Worm (Caenorhabditis elegans) whole organism, L4 larva: ENCODE measurements around the gene F26A1.7.

Experiments used
- F37D6.2 ChIP-seq: sonication (generic microtip); optimal IDR thresholded peaks from 2 replicates; lab custom pipeline; 2016; ENCODE audit warnings: mild to moderate bottlenecking, missing genetic modification characterization, missing compliant biosample characterization
- F44E2.7 ChIP-seq: fragments of 200-800 bp; sonication (Bioruptor generic); IDR thresholded peaks from 2 replicates; pipeline ENCODE4 v2.1.2; 2022; ENCODE audit warnings: missing genetic modification characterization, missing compliant biosample characterization
- F49E8.2 ChIP-seq: sonication (generic microtip); optimal IDR thresholded peaks from 2 replicates; lab custom pipeline; 2016; ENCODE audit warnings: missing compliant biosample characterization, mild to moderate bottlenecking, missing genetic modification characterization, borderline replicate concordance
- Y5F2A.4 ChIP-seq: fragments of 200-800 bp; sonication (Bioruptor generic); optimal IDR thresholded peaks from 2 replicates; lab custom pipeline; 2018; ENCODE audit warnings: mild to moderate bottlenecking, missing genetic modification characterization, missing compliant biosample characterization
- ZK546.5 ChIP-seq, 2 experiments: sonication (generic microtip); optimal IDR thresholded peaks; 2 replicates each; lab custom pipeline; 2017; ENCODE audit warnings: missing biosample characterization in 2 of 2, missing genetic modification characterization in 2 of 2
- aha-1 ChIP-seq: fragments of 150-350 bp; peaks from one replicate; lab custom pipeline; 2014; ENCODE audit warnings: missing biosample characterization, missing genetic modification characterization
- ceh-20 ChIP-seq: fragments of 200-800 bp; sonication (Bioruptor generic); IDR thresholded peaks from 2 replicates; pipeline ENCODE4 v1.3.6; 2022; ENCODE audit warnings: missing genetic modification reagents, missing genetic modification characterization, missing compliant biosample characterization
- ceh-62 ChIP-seq: sonication (generic microtip); optimal IDR thresholded peaks from 2 replicates; lab custom pipeline; 2017; ENCODE audit warnings: missing biosample characterization, missing genetic modification characterization
- ces-1 ChIP-seq: fragments of 150-350 bp; sonication (generic microtip); optimal IDR thresholded peaks from 4 replicates; lab custom pipeline; 2014; ENCODE audit warnings: missing biosample characterization, missing genetic modification reagents, missing genetic modification characterization
- cey-2 ChIP-seq: sonication (generic microtip); optimal IDR thresholded peaks from 3 replicates; lab custom pipeline; 2017; ENCODE audit warnings: missing genetic modification characterization, mild to moderate bottlenecking, missing compliant biosample characterization, antibody characterized with exemption, borderline replicate concordance; ENCODE audit not compliant: insufficient read depth
- daf-16 ChIP-seq, 3 experiments: sonication (generic microtip); optimal IDR thresholded peaks; 2 replicates each; lab custom pipeline; 2016 to 2017; ENCODE audit warnings: missing genetic modification characterization in 3 of 3, missing genetic modification reagents in 3 of 3, mild to moderate bottlenecking in 2 of 3, missing compliant biosample characterization in 2 of 3, missing biosample characterization in 1 of 3, moderate library complexity in 1 of 3
- daf-19 ChIP-seq: fragments of 200-800 bp; sonication (Bioruptor generic); conservative IDR thresholded peaks from 2 replicates; pipeline ENCODE4 v1.3.6; 2022; ENCODE audit warnings: missing genetic modification characterization, missing compliant biosample characterization
- daf-8 ChIP-seq: fragments of 200-800 bp; sonication (Bioruptor generic); IDR thresholded peaks from 2 replicates; pipeline ENCODE4 v1.3.6; 2022; ENCODE audit warnings: missing genetic modification characterization, missing compliant biosample characterization
- dmd-9 ChIP-seq: fragments of 200-800 bp; sonication (Bioruptor generic); IDR thresholded peaks from 2 replicates; pipeline ENCODE4 v1.3.6; 2022; ENCODE audit warnings: missing genetic modification reagents, missing genetic modification characterization, missing compliant biosample characterization
- egl-27 ChIP-seq: sonication (generic microtip); optimal IDR thresholded peaks from 3 replicates; lab custom pipeline; 2017; ENCODE audit warnings: missing biosample characterization, missing genetic modification reagents, missing genetic modification characterization
- egl-43 ChIP-seq: fragments of 200-800 bp; sonication (Bioruptor generic); IDR thresholded peaks from 2 replicates; pipeline ENCODE4 v1.3.6; 2022; ENCODE audit warnings: missing genetic modification reagents, missing genetic modification characterization, missing compliant biosample characterization
- hif-1 ChIP-seq, 2 experiments: sonication (generic microtip); optimal IDR thresholded peaks; 2 replicates each; lab custom pipeline; 2016 to 2017; ENCODE audit warnings: missing compliant biosample characterization in 2 of 2, missing genetic modification characterization in 2 of 2, missing genetic modification reagents in 2 of 2, missing genotype in 2 of 2, mild to moderate bottlenecking in 1 of 2
- hlh-11 ChIP-seq: fragments of 200-800 bp; sonication (Bioruptor generic); optimal IDR thresholded peaks from 2 replicates; lab custom pipeline; 2018; ENCODE audit warnings: mild to moderate bottlenecking, missing genetic modification characterization, missing compliant biosample characterization
- lim-7 ChIP-seq: fragments of 200-800 bp; sonication (Bioruptor generic); IDR thresholded peaks from 2 replicates; pipeline ENCODE4 v1.3.6; 2022; ENCODE audit warnings: missing genetic modification characterization, missing compliant biosample characterization
- lin-15B ChIP-seq: fragments of 150-350 bp; sonication (generic microtip); optimal IDR thresholded peaks from 3 replicates; lab custom pipeline; 2014; ENCODE audit warnings: missing biosample characterization, missing genetic modification characterization
- lsy-2 ChIP-seq, 2 experiments: fragments of 150-350 bp in 1 of 2; sonication (generic microtip) in 1 of 2; optimal IDR thresholded peaks; 2 replicates each; lab custom pipeline; 2014 to 2017; ENCODE audit warnings: missing biosample characterization in 2 of 2, missing genetic modification characterization in 2 of 2
- madf-5 ChIP-seq, 2 experiments: fragments of 200-800 bp; sonication (Bioruptor generic); IDR thresholded peaks; 2 replicates each; pipeline ENCODE4 v1.3.6; 2022; ENCODE audit warnings: missing compliant biosample characterization in 2 of 2, missing genetic modification characterization in 2 of 2
- mes-2 ChIP-seq: sonication (generic microtip); optimal IDR thresholded peaks from 2 replicates; lab custom pipeline; 2016; ENCODE audit warnings: missing genotype, mild to moderate bottlenecking, missing genetic modification characterization, missing compliant biosample characterization; ENCODE audit not compliant: poor library complexity, severe bottlenecking
- nhr-10 ChIP-seq: fragments of 150-350 bp; optimal IDR thresholded peaks from 2 replicates; lab custom pipeline; 2014; ENCODE audit warnings: missing biosample characterization, missing genetic modification characterization
- nhr-11 ChIP-seq: fragments of 150-350 bp; optimal IDR thresholded peaks from 2 replicates; lab custom pipeline; 2014; ENCODE audit warnings: missing biosample characterization, missing genetic modification characterization
- nhr-25 ChIP-seq: sonication (generic microtip); optimal IDR thresholded peaks from 2 replicates; lab custom pipeline; 2017; ENCODE audit warnings: missing genetic modification characterization, mild to moderate bottlenecking, missing compliant biosample characterization, antibody characterized with exemption, moderate library complexity, borderline replicate concordance; ENCODE audit not compliant: insufficient read depth
- nhr-28 ChIP-seq: fragments of 150-350 bp; optimal IDR thresholded peaks from 2 replicates; lab custom pipeline; 2014; ENCODE audit warnings: missing biosample characterization, missing genetic modification characterization
- nhr-41 ChIP-seq: fragments of 200-800 bp; sonication (Bioruptor generic); IDR thresholded peaks from 2 replicates; pipeline ENCODE4 v1.3.6; 2022; ENCODE audit warnings: missing genetic modification reagents, missing genetic modification characterization, missing compliant biosample characterization
- nhr-76 ChIP-seq: fragments of 150-350 bp; optimal IDR thresholded peaks from 2 replicates; lab custom pipeline; 2014; ENCODE audit warnings: missing biosample characterization, missing genetic modification characterization
- saeg-2 ChIP-seq: fragments of 200-800 bp; sonication (Bioruptor generic); IDR thresholded peaks from 2 replicates; pipeline ENCODE4 v1.3.6; 2022; ENCODE audit warnings: missing genetic modification reagents, missing genetic modification characterization, missing compliant biosample characterization
- skn-1 ChIP-seq: fragments of 150-350 bp; optimal IDR thresholded peaks from 2 replicates; lab custom pipeline; 2014; ENCODE audit warnings: missing biosample characterization, missing genetic modification characterization
- snpc-1.2 ChIP-seq: fragments of 200-800 bp; sonication (Bioruptor generic); IDR thresholded peaks from 2 replicates; pipeline ENCODE4 v1.3.6; 2022; ENCODE audit warnings: missing genetic modification reagents, missing genetic modification characterization, missing compliant biosample characterization
- spr-1 ChIP-seq: sonication (generic microtip); optimal IDR thresholded peaks from 2 replicates; lab custom pipeline; 2016; ENCODE audit warnings: mild to moderate bottlenecking, missing genetic modification characterization, missing compliant biosample characterization
- tra-1 ChIP-seq: fragments of 200-800 bp; sonication (Bioruptor generic); IDR thresholded peaks from 2 replicates; pipeline ENCODE4 v1.3.6; 2022; ENCODE audit warnings: missing genetic modification reagents, missing genetic modification characterization, missing compliant biosample characterization
- unc-130 ChIP-seq: sonication (generic microtip); optimal IDR thresholded peaks from 2 replicates; lab custom pipeline; 2016; ENCODE audit warnings: missing genetic modification reagents, missing genetic modification characterization, missing compliant biosample characterization
- unc-39 ChIP-seq: sonication (generic microtip); optimal IDR thresholded peaks from 2 replicates; lab custom pipeline; 2017; ENCODE audit warnings: missing biosample characterization, missing genetic modification characterization
- unc-62 ChIP-seq, 3 experiments: fragments of 150-350 bp in 1 of 3; sonication (generic microtip); optimal IDR thresholded peaks in 2 of 3; peaks in 1 of 3; 1 replicate in 1 of 3; 2 replicates in 2 of 3; lab custom pipeline; 2014 to 2017; ENCODE audit warnings: missing biosample characterization in 3 of 3, missing genetic modification characterization in 3 of 3, missing genetic modification reagents in 3 of 3, missing genotype in 1 of 3
- zag-1 ChIP-seq: fragments of 150-350 bp; optimal IDR thresholded peaks from 2 replicates; lab custom pipeline; 2014; ENCODE audit warnings: missing biosample characterization, missing genetic modification characterization
- zip-2 ChIP-seq: fragments of 150-350 bp; optimal IDR thresholded peaks from 2 replicates; lab custom pipeline; 2014; ENCODE audit warnings: missing biosample characterization, missing genetic modification characterization
- ztf-7 ChIP-seq: fragments of 150-350 bp; optimal IDR thresholded peaks from 2 replicates; lab custom pipeline; 2014; ENCODE audit warnings: missing biosample characterization, missing genetic modification characterization

The F26A1.7 gene

DNA sequence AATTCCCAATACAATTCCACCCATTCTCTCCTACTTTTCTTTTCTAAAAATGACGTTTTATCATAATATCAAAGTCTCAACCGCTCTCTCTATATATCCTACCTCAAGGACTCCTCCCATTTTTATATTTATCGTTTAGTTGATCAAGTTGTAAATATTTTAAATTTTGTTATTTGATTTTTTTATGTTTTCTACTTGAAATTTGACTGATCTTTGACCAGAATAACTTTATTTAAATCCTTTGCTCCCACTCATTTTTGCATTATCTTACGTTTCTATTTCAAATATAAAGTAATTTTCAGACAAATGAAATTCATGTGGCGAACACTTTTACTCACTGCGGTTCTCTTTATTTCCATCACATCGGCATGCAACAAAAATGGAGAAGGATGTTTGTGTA is 17.7 kb upstream of the F26A1.7 start, which contains the start of the genes acbp-7 and F26A1.19:
acbp-7 (plus strand) TSS at position 301 of the 400 bp plus-strand sequence.
F26A1.19 (plus strand) TSS at position 303 of the 400 bp plus-strand sequence.
- TF ChIP-seq zag-1 (no peak), Y5F2A.4 (GFP tag; lab: Kevin White, UChicago) (no peak), nhr-41 (no peak), daf-19 (GFP tag; lab: Robert Waterston, UW) (no peak), lin-15B (tag; lab: Kevin White, UChicago) (no peak), snpc-1.2 (GFP tag; lab: Robert Waterston, UW) (no peak), nhr-28 (tag; lab: Kevin White, UChicago) (no peak), hlh-11 (tag; lab: Kevin White, UChicago) (no peak), F44E2.7 (GFP tag; lab: Robert Waterston, UW) (no peak), egl-43 (GFP tag; lab: Robert Waterston, UW) (no peak), ceh-20 (GFP tag; lab: Robert Waterston, UW) (no peak), unc-39 (tag; lab: Kevin White, UChicago) (no peak), ceh-62 (tag; lab: Kevin White, UChicago) (no peak)

DNA sequence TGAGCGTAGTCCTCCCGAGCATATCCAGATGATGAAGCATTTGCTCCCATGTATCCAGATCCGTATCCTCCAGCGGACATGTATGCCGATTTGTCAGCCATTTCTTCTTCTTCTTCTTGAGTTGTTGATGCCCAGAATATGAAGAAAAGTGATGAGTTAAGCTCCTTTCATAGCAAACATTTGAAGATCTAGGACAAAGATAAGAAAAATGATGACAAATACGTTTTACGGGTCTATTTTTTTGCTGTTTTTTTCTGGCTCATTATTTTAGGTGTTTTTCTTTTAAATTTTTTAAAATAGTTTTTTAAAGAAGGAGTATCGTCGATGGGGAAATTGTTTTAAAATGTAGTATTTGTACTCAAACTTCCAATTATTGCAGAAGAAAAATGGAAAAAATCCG is 10.5 kb upstream of the F26A1.7 start, which contains the start of gene nspd-9:
nspd-9 (minus strand) TSS at position 101 of the 400 bp plus-strand sequence.
- TF ChIP-seq nhr-10 (tag; lab: Kevin White, UChicago) (no peak), cey-2 (tag; lab: Kevin White, UChicago) (no peak), lsy-2 (tag; optimal IDR thresholded peaks at IDR 0.05; lab: Kevin White, UChicago) (no peak), mes-2 (tag; lab: Kevin White, UChicago) (no peak), nhr-76 (tag; lab: Kevin White, UChicago) (no peak), ztf-7 (tag; lab: Kevin White, UChicago) (no peak), nhr-11 (tag; lab: Kevin White, UChicago) (no peak), tra-1 (GFP tag; lab: Robert Waterston, UW) (no peak), F37D6.2 (tag; lab: Kevin White, UChicago) (no peak), lim-7 (no peak), egl-27 (tag; lab: Kevin White, UChicago) (no peak), hlh-11 (tag; lab: Kevin White, UChicago) (no peak), ZK546.5 (tag; optimal IDR thresholded peaks at IDR 0.05; lab: Kevin White, UChicago) (no peak), F49E8.2 (no peak), skn-1 (no peak)

DNA sequence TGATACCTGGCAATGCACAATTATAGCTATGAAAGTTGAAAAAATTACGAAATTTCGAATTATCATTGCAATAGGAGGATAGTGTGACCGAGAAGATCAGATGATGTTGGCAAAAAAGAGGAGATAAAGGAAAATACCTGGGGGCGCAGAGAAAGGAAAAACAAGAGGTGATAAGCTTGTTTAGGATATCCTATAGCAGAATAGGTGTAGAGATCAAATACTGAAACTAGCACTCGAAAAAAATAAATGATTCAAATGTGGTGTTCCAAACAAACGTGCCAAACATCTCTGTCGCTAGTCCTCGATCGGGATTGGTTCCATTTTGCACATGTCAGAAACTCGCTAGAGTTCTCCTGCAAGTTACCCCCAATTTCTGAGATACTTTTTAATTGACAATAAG is 9.7 kb upstream of the F26A1.7 start, which contains the start of gene F26A1.9:
F26A1.9 (minus strand) TSS at position 101 of the 400 bp plus-strand sequence.
- TF ChIP-seq dmd-9: no peak
- TF ChIP-seq spr-1: no peak
- TF ChIP-seq cey-2 (tag; lab: Kevin White, UChicago): no peak
- TF ChIP-seq F44E2.7 (GFP tag; lab: Robert Waterston, UW): no peak
- TF ChIP-seq lin-15B (tag; lab: Kevin White, UChicago): no peak
- no peak for TF ChIP-seq tra-1 (GFP tag; lab: Robert Waterston, UW)
- TF ChIP-seq ceh-62 (tag; lab: Kevin White, UChicago): no peak
- TF ChIP-seq mes-2 (tag; lab: Kevin White, UChicago): no peak
- TF ChIP-seq, all 104 proteins: peak for 0

DNA sequence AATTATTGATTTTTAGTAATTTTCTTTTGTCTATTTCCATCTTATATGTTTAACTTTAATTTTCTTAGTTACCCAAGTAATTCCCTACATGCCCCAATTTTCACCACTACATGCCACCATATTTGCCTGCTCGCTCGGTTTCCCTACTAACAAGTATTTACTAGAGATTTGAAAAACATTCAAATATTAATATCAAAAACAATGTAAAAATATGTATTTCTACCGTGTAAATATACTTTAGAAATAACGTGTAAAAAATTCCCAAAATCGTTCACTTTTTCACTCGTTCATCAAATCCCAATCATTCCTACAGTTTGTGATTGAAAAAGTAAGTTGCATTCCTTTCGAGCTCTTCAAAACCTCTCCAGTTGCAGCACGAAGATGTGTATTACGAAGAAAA is 6.9 kb upstream of the F26A1.7 start, which contains the start of gene F26A1.3:
F26A1.3 (plus strand) TSS at position 301 of the 400 bp plus-strand sequence.
- no peak for TF ChIP-seq daf-8 (GFP tag; lab: Robert Waterston, UW)
- no peak for TF ChIP-seq zip-2 (tag; lab: Kevin White, UChicago)
- TF ChIP-seq daf-16 (GFP tag; optimal IDR thresholded peaks at IDR 0.05; lab: Kevin White, UChicago): no peak
- TF ChIP-seq daf-16 (tag; optimal IDR thresholded peaks at IDR 0.05; lab: Kevin White, UChicago): no peak
- no peak for TF ChIP-seq unc-130 (GFP tag; lab: Kevin White, UChicago)
- no peak for TF ChIP-seq madf-5 (GFP tag; IDR thresholded peaks at IDR 0.05; lab: Robert Waterston, UW)
- no peak for TF ChIP-seq nhr-25
- TF ChIP-seq ceh-62 (tag; lab: Kevin White, UChicago): no peak
- no peak for TF ChIP-seq saeg-2 (GFP tag; lab: Robert Waterston, UW)
- no peak for TF ChIP-seq unc-62 (GFP tag; optimal IDR thresholded peaks at IDR 0.05 in 1 of 2; lab: Kevin White, UChicago)
- TF ChIP-seq unc-62 (tag; optimal IDR thresholded peaks at IDR 0.05; lab: Kevin White, UChicago): no peak
- TF ChIP-seq aha-1 (tag; lab: Kevin White, UChicago): no peak
- TF ChIP-seq ces-1 (GFP tag; lab: Kevin White, UChicago): no peak
- no peak for TF ChIP-seq hif-1 (tag; optimal IDR thresholded peaks at IDR 0.05; lab: Kevin White, UChicago)
